Fruit fly (Drosophila melanogaster) whole organism, wandering third instar larva: ENCODE results near the gene pths.

ENCODE experiments used
- Myc ChIP-seq: fragments of >200 bp; optimal IDR thresholded peaks from 2 replicates; lab custom pipeline; 2017
- dl ChIP-seq, 2 experiments: fragments of 175-275, 200-275 bp in 1 of 2; fragments of 200-275 bp in 1 of 2; sonication (Bioruptor generic); optimal IDR thresholded peaks; lab custom pipeline; 2018; ENCODE audit warnings: mild to moderate bottlenecking in 2 of 2, missing biosample characterization in 2 of 2, missing genetic modification characterization in 2 of 2, moderate library complexity in 2 of 2; ENCODE audit not compliant: partially characterized antibody in 2 of 2, insufficient read depth in 1 of 2
- jim ChIP-seq: fragments of 175-275, 200-325 bp; sonication (Bioruptor generic); optimal IDR thresholded peaks from 2 replicates; lab custom pipeline; 2016; ENCODE audit warnings: missing biosample characterization, mild to moderate bottlenecking, missing genetic modification characterization
- psq ChIP-seq: fragments of 200-800 bp; sonication (Bioruptor generic); optimal IDR thresholded peaks from 3 replicates; lab custom pipeline; 2017; ENCODE audit warnings: missing biosample characterization, mild to moderate bottlenecking, missing genetic modification characterization, moderate library complexity

DNA sequence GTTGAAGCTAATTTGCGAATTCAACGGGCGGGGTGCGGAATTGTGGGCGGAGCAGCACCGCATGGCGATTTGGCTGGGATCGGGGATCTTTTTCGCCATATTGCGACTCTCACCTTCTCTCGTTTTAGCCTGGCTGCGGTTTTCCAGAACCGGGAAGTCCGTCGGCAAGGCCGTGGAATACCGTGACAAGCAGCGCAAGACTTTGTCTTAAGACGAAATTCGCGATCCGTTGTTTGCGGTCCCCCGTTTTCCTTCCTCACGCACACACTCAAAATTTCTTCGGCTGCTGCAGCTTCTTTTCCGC, 36.1 kb downstream of the pths start:
- TF ChIP-seq dl (GFP tag; optimal IDR thresholded peaks at IDR 0.05; lab: Kevin White, UChicago; ENCODE audit: insufficient read depth in 1 of 2, partially characterized antibody in 2 of 2), result no peak
- no peak for TF ChIP-seq psq
- TF ChIP-seq Myc (lab: Kevin White, UChicago), result no peak
- TF ChIP-seq jim (GFP tag; lab: Kevin White, UChicago), result no peak
